Worm (Caenorhabditis elegans) whole organism, L4 larva: Measurements from ENCODE around the gene F07C6.2.

Experiments
- R02D3.7 ChIP-seq: fragments of 150-350 bp; sonication (generic microtip); optimal IDR thresholded peaks from 3 replicates; lab custom pipeline; 2014; ENCODE audit warnings: missing biosample characterization, missing genetic modification characterization
- ama-1 ChIP-seq: fragments of 150-350 bp; optimal IDR thresholded peaks from 2 replicates; lab custom pipeline; 2014; ENCODE audit warnings: inconsistent platforms, mixed read lengths
- arid-1 ChIP-seq: fragments of 200-800 bp; sonication (Bioruptor generic); conservative IDR thresholded peaks from 2 replicates; pipeline ENCODE4 v1.3.6; 2022; ENCODE audit warnings: missing genetic modification reagents, missing genetic modification characterization, missing compliant biosample characterization
- ceh-82 ChIP-seq: sonication (generic microtip); optimal IDR thresholded peaks from 2 replicates; lab custom pipeline; 2017; ENCODE audit warnings: missing biosample characterization, missing genetic modification characterization
- dmd-6 ChIP-seq: fragments of 200-800 bp; sonication (Bioruptor generic); IDR thresholded peaks from 2 replicates; pipeline ENCODE4 v1.3.6; 2022; ENCODE audit warnings: missing genetic modification reagents, missing genetic modification characterization, missing compliant biosample characterization
- dmd-8 ChIP-seq: fragments of 200-800 bp; sonication (Bioruptor generic); IDR thresholded peaks from 2 replicates; pipeline ENCODE4 v1.3.6; 2022; ENCODE audit warnings: missing genetic modification characterization, missing compliant biosample characterization
- dve-1 ChIP-seq: sonication (generic microtip); optimal IDR thresholded peaks from 2 replicates; lab custom pipeline; 2017; ENCODE audit warnings: antibody characterized with exemption, mild to moderate bottlenecking, missing genetic modification characterization, missing compliant biosample characterization; ENCODE audit not compliant: insufficient read depth
- egl-43 ChIP-seq: fragments of 200-800 bp; sonication (Bioruptor generic); IDR thresholded peaks from 2 replicates; pipeline ENCODE4 v1.3.6; 2022; ENCODE audit warnings: missing genetic modification reagents, missing genetic modification characterization, missing compliant biosample characterization
- fkh-10 ChIP-seq: fragments of 150-350 bp; optimal IDR thresholded peaks from 2 replicates; lab custom pipeline; 2014; ENCODE audit warnings: missing biosample characterization, missing genetic modification reagents, missing genetic modification characterization
- gei-8 ChIP-seq: fragments of 200-800 bp; sonication (Bioruptor generic); optimal IDR thresholded peaks from 2 replicates; lab custom pipeline; 2018; ENCODE audit warnings: mild to moderate bottlenecking, missing genetic modification characterization, missing compliant biosample characterization
- hlh-11 ChIP-seq: fragments of 200-800 bp; sonication (Bioruptor generic); optimal IDR thresholded peaks from 2 replicates; lab custom pipeline; 2018; ENCODE audit warnings: mild to moderate bottlenecking, missing genetic modification characterization, missing compliant biosample characterization
- hlh-30 ChIP-seq: sonication (generic microtip); optimal IDR thresholded peaks from 2 replicates; lab custom pipeline; 2017; ENCODE audit warnings: antibody characterized with exemption, mild to moderate bottlenecking, missing genetic modification characterization, missing compliant biosample characterization; ENCODE audit not compliant: insufficient read depth
- jun-1 ChIP-seq: fragments of 150-350 bp; optimal IDR thresholded peaks from 2 replicates; lab custom pipeline; 2014; ENCODE audit warnings: missing biosample characterization, missing genetic modification reagents, missing genetic modification characterization
- lin-1 ChIP-seq: fragments of 200-800 bp; sonication (Bioruptor generic); IDR thresholded peaks from 2 replicates; pipeline ENCODE4 v1.3.6; 2022; ENCODE audit warnings: missing genetic modification reagents, missing genetic modification characterization, missing compliant biosample characterization
- lin-13 ChIP-seq: fragments of 150-350 bp; optimal IDR thresholded peaks from 2 replicates; lab custom pipeline; 2014; ENCODE audit warnings: missing biosample characterization, missing genetic modification reagents, missing genetic modification characterization
- lin-15B ChIP-seq: fragments of 150-350 bp; sonication (generic microtip); optimal IDR thresholded peaks from 3 replicates; lab custom pipeline; 2014; ENCODE audit warnings: missing biosample characterization, missing genetic modification characterization
- lin-29 ChIP-seq: fragments of 200-800 bp; sonication (Bioruptor generic); IDR thresholded peaks from 2 replicates; pipeline ENCODE4 v1.3.6; 2022; ENCODE audit warnings: missing genetic modification reagents, missing genetic modification characterization, missing compliant biosample characterization
- lin-38 ChIP-seq: fragments of 200-800 bp; sonication (Bioruptor generic); IDR thresholded peaks from 2 replicates; pipeline ENCODE4 v1.3.6; 2022; ENCODE audit warnings: missing genetic modification reagents, missing genetic modification characterization, missing compliant biosample characterization
- mdl-1 ChIP-seq, 2 experiments: fragments of 150-350 bp in 1 of 2; sonication (generic microtip) in 1 of 2; optimal IDR thresholded peaks; 2 replicates each; lab custom pipeline; 2014 to 2017; ENCODE audit warnings: missing biosample characterization in 2 of 2, missing genetic modification characterization in 2 of 2
- mdt-29 ChIP-seq: fragments of 200-800 bp; sonication (Bioruptor generic); IDR thresholded peaks from 2 replicates; pipeline ENCODE4 v1.3.6; 2022; ENCODE audit warnings: missing genetic modification reagents, missing genetic modification characterization, missing compliant biosample characterization
- mep-1 ChIP-seq: fragments of 150-350 bp; sonication (generic microtip); optimal IDR thresholded peaks from 3 replicates; lab custom pipeline; 2014; ENCODE audit warnings: missing biosample characterization, missing genetic modification characterization
- mes-2 ChIP-seq: sonication (generic microtip); optimal IDR thresholded peaks from 2 replicates; lab custom pipeline; 2016; ENCODE audit warnings: missing genotype, mild to moderate bottlenecking, missing genetic modification characterization, missing compliant biosample characterization; ENCODE audit not compliant: poor library complexity, severe bottlenecking
- mxl-3 ChIP-seq: fragments of 200-800 bp; sonication (Bioruptor generic); optimal IDR thresholded peaks from 2 replicates; lab custom pipeline; 2018; ENCODE audit warnings: mild to moderate bottlenecking, missing genetic modification characterization, missing compliant biosample characterization
- nhr-11 ChIP-seq: fragments of 150-350 bp; optimal IDR thresholded peaks from 2 replicates; lab custom pipeline; 2014; ENCODE audit warnings: missing biosample characterization, missing genetic modification characterization
- nhr-237 ChIP-seq: sonication (generic microtip); optimal IDR thresholded peaks from 2 replicates; lab custom pipeline; 2017; ENCODE audit warnings: missing biosample characterization, missing genetic modification characterization
- nhr-25 ChIP-seq: sonication (generic microtip); optimal IDR thresholded peaks from 2 replicates; lab custom pipeline; 2017; ENCODE audit warnings: missing genetic modification characterization, mild to moderate bottlenecking, missing compliant biosample characterization, antibody characterized with exemption, moderate library complexity, borderline replicate concordance; ENCODE audit not compliant: insufficient read depth
- nhr-28 ChIP-seq: fragments of 150-350 bp; optimal IDR thresholded peaks from 2 replicates; lab custom pipeline; 2014; ENCODE audit warnings: missing biosample characterization, missing genetic modification characterization
- nhr-41 ChIP-seq: fragments of 200-800 bp; sonication (Bioruptor generic); IDR thresholded peaks from 2 replicates; pipeline ENCODE4 v1.3.6; 2022; ENCODE audit warnings: missing genetic modification reagents, missing genetic modification characterization, missing compliant biosample characterization
- nhr-76 ChIP-seq: fragments of 150-350 bp; optimal IDR thresholded peaks from 2 replicates; lab custom pipeline; 2014; ENCODE audit warnings: missing biosample characterization, missing genetic modification characterization
- nhr-77 ChIP-seq: fragments of 150-350 bp; optimal IDR thresholded peaks from 2 replicates; lab custom pipeline; 2014; ENCODE audit warnings: missing biosample characterization, missing genetic modification characterization
- pha-4 ChIP-seq, 2 experiments: fragments of 150-350 bp in 1 of 2; fragments of 200-800 bp in 1 of 2; sonication (Bioruptor generic) in 1 of 2; IDR thresholded peaks in 1 of 2; optimal IDR thresholded peaks in 1 of 2; 2 replicates each; pipeline versions ENCODE4 v1.3.6 to Lab custom; 2014 to 2022; ENCODE audit warnings: missing genetic modification characterization in 2 of 2, missing genetic modification reagents in 2 of 2, missing biosample characterization in 1 of 2, missing compliant biosample characterization in 1 of 2
- rbr-2 ChIP-seq: sonication (generic microtip); optimal IDR thresholded peaks from 2 replicates; lab custom pipeline; 2016; ENCODE audit warnings: missing genotype, missing genetic modification characterization, missing compliant biosample characterization
- skn-1 ChIP-seq: fragments of 150-350 bp; optimal IDR thresholded peaks from 2 replicates; lab custom pipeline; 2014; ENCODE audit warnings: missing biosample characterization, missing genetic modification characterization
- snpc-1.2 ChIP-seq: fragments of 200-800 bp; sonication (Bioruptor generic); IDR thresholded peaks from 2 replicates; pipeline ENCODE4 v1.3.6; 2022; ENCODE audit warnings: missing genetic modification reagents, missing genetic modification characterization, missing compliant biosample characterization
- spr-3 ChIP-seq: fragments of 200-800 bp; sonication (Bioruptor generic); optimal IDR thresholded peaks from 2 replicates; lab custom pipeline; 2018; ENCODE audit warnings: mild to moderate bottlenecking, missing genetic modification characterization, missing compliant biosample characterization
- unc-39 ChIP-seq: sonication (generic microtip); optimal IDR thresholded peaks from 2 replicates; lab custom pipeline; 2017; ENCODE audit warnings: missing biosample characterization, missing genetic modification characterization
- unc-62 ChIP-seq, 3 experiments: fragments of 150-350 bp in 1 of 3; sonication (generic microtip); optimal IDR thresholded peaks in 2 of 3; peaks in 1 of 3; 1 replicate in 1 of 3; 2 replicates in 2 of 3; lab custom pipeline; 2014 to 2017; ENCODE audit warnings: missing biosample characterization in 3 of 3, missing genetic modification characterization in 3 of 3, missing genetic modification reagents in 3 of 3, missing genotype in 1 of 3
- zfp-3 ChIP-seq: fragments of 200-800 bp; sonication (Bioruptor generic); conservative IDR thresholded peaks from 2 replicates; pipeline ENCODE4 v1.3.6; 2022; ENCODE audit warnings: missing genetic modification reagents, missing genetic modification characterization, missing compliant biosample characterization
- zip-2 ChIP-seq: fragments of 150-350 bp; optimal IDR thresholded peaks from 2 replicates; lab custom pipeline; 2014; ENCODE audit warnings: missing biosample characterization, missing genetic modification characterization
- ztf-11 ChIP-seq: fragments of 150-350 bp; optimal IDR thresholded peaks from 2 replicates; lab custom pipeline; 2014; ENCODE audit warnings: missing biosample characterization, missing genetic modification characterization

The F07C6.2 gene

ce11 chrIV:12840348-12840747 lies 49.4 kb downstream of the F07C6.2 start:
- TF ChIP-seq mdt-29 (GFP tag; lab: Robert Waterston, UW) = no peak
- TF ChIP-seq snpc-1.2 (GFP tag; lab: Robert Waterston, UW) = 0 out of 2 replicates have a peak, but pooled peaks have one; percentile 19
- TF ChIP-seq lin-29 (GFP tag; lab: Robert Waterston, UW) = no peak
- TF ChIP-seq egl-43 (GFP tag; lab: Robert Waterston, UW) = no peak
- TF ChIP-seq lin-38 (GFP tag; lab: Robert Waterston, UW) = 0 out of 2 replicates have a peak, but pooled peaks have one; percentile 8
- TF ChIP-seq mes-2 (tag; lab: Kevin White, UChicago) = peak; percentile 54
- TF ChIP-seq dmd-6 = 0 out of 2 replicates have a peak, but pooled peaks have one; percentile 26
- no peak for TF ChIP-seq dmd-8 (GFP tag; lab: Robert Waterston, UW)
- TF ChIP-seq nhr-25 = no peak
- TF ChIP-seq nhr-28 (tag; lab: Kevin White, UChicago) = peak; percentile 64
- peak; percentile 14 for TF ChIP-seq dve-1 (tag; lab: Kevin White, UChicago)
- TF ChIP-seq fkh-10 (GFP tag; lab: Kevin White, UChicago) = no peak
- no peak for TF ChIP-seq nhr-76 (tag; lab: Kevin White, UChicago)
- 0 out of 2 replicates have a peak, but pooled peaks have one; percentile 25 for TF ChIP-seq lin-1 (GFP tag; lab: Robert Waterston, UW)
- TF ChIP-seq gei-8 (GFP tag; lab: Kevin White, UChicago) = no peak
- peak; percentile 84 for TF ChIP-seq ama-1
- TF ChIP-seq jun-1 (tag; lab: Kevin White, UChicago) = no peak
- TF ChIP-seq rbr-2 (tag; lab: Kevin White, UChicago) = peak; percentile 19
- TF ChIP-seq hlh-11 = peak; percentile 48
- no peak for TF ChIP-seq lin-13 (GFP tag; lab: Kevin White, UChicago)
- peak; percentile 61 for TF ChIP-seq mep-1
- TF ChIP-seq lin-15B (tag; lab: Kevin White, UChicago) = no peak
- no peak for TF ChIP-seq nhr-77 (tag; lab: Kevin White, UChicago)
- TF ChIP-seq pha-4 (GFP tag; IDR thresholded peaks at IDR 0.05; lab: Robert Waterston, UW) = no peak
- peak; percentile 36 for TF ChIP-seq pha-4 (tag; optimal IDR thresholded peaks at IDR 0.05; lab: Kevin White, UChicago)
- no peak for TF ChIP-seq spr-3
- TF ChIP-seq zip-2 (tag; lab: Kevin White, UChicago) = no peak
- TF ChIP-seq nhr-41 (GFP tag; lab: Robert Waterston, UW) = no peak
- 0 out of 2 replicates have a peak, but pooled peaks have one; percentile 28 for TF ChIP-seq arid-1 (GFP tag; lab: Robert Waterston, UW)
- TF ChIP-seq nhr-11 = no peak
- peak; percentile 26 for TF ChIP-seq hlh-30
- TF ChIP-seq mxl-3 (GFP tag; lab: Kevin White, UChicago) = no peak
- no peak for TF ChIP-seq ztf-11 (tag; lab: Kevin White, UChicago)
- no peak for TF ChIP-seq R02D3.7 (tag; lab: Kevin White, UChicago)
- TF ChIP-seq mdl-1 (tag; optimal IDR thresholded peaks at IDR 0.05; lab: Kevin White, UChicago) = peak in 1 of 2 experiments; percentile 37

DNA sequence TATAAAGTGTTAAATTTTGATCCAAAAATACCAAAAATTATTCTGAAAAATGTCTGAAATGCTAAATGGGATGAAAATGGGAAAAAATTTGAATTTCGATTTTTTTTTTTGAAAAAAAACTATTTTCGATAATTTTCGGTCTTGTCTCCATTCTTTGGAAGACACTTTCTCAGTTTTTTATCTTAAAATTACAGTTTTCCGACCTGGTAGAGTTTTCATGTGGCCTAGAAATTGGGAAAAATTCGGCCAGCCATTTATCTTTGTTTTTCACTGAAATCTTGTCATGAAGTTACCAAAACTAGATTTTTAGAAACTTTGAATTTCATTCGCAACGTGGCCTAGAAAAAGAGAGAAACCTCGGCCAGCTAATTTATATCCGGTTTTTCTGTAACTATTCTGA lies 49.9 kb downstream of the F07C6.2 start:
- TF ChIP-seq lin-29 (GFP tag; lab: Robert Waterston, UW) = no peak
- no peak for TF ChIP-seq unc-39 (tag; lab: Kevin White, UChicago)
- no peak for TF ChIP-seq dmd-6
- TF ChIP-seq zfp-3 (GFP tag; lab: Robert Waterston, UW) = no peak
- peak; percentile 6; the same call in 1 of the 2 replicates for TF ChIP-seq pha-4 (GFP tag; IDR thresholded peaks at IDR 0.05; lab: Robert Waterston, UW)
- no peak for TF ChIP-seq pha-4 (tag; optimal IDR thresholded peaks at IDR 0.05; lab: Kevin White, UChicago)
- peak in 1 of 2 experiments; percentile 67 for TF ChIP-seq unc-62 (GFP tag; optimal IDR thresholded peaks at IDR 0.05 in 1 of 2; lab: Kevin White, UChicago)
- no peak for TF ChIP-seq unc-62 (tag; optimal IDR thresholded peaks at IDR 0.05; lab: Kevin White, UChicago)
- no peak for TF ChIP-seq skn-1
- no peak for TF ChIP-seq nhr-237 (tag; lab: Kevin White, UChicago)
- TF ChIP-seq ceh-82 (tag; lab: Kevin White, UChicago) = no peak
